Worm (Caenorhabditis elegans): ENCODE results near the gene sox-3.

sox-3 gene

DNA sequence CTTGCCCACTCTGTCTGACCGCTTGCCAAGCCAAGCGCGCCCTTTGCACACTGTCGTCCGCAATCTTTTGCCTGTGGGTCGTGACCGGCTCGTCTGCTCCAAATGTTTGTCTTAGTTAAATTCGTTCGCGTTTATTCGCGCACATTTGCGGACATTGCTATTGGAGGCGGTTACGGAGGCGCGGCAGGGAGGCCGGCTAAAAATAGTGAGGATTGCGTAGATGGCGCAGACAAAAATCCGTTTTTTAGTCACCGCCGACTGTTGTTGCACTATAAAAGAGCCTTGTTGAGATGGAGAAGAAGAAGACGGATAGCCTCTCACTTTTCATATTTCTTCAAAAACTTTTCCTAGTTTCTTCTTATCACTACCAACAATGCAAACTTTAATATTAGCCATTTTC, 8.7 kb upstream of the sox-3 start, which contains the start of gene F40E10.5:
Gene F40E10.5, plus strand, starts transcription at position 301 of the 400 bp plus-strand sequence.
- TF ChIP-seq unc-62 (GFP tag; optimal IDR thresholded peaks at IDR 0.05), result no peak

DNA sequence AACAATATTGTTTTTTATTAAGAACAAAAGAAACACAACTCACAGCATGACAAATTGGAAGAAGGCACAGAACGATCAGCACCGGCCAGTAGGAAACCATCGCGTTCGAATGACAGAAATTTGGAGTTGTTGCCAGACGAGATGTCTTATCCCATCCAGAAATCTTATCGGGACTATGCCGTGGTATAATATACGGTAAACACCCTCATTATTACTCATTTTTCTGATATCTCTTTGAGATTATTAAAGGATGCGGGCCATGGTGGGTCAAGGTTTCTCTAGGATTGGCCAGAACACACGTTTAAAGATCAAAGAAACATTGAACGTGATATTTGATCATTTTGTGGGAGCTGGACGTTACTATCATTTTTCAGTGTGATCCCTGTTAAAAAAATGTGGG, 7.1 kb upstream of the sox-3 start, which contains the start of gene hch-1:
Gene hch-1, minus strand, starts transcription at position 112 of the 400 bp plus-strand sequence.
- no peak for TF ChIP-seq unc-62 (GFP tag; optimal IDR thresholded peaks at IDR 0.05)

DNA sequence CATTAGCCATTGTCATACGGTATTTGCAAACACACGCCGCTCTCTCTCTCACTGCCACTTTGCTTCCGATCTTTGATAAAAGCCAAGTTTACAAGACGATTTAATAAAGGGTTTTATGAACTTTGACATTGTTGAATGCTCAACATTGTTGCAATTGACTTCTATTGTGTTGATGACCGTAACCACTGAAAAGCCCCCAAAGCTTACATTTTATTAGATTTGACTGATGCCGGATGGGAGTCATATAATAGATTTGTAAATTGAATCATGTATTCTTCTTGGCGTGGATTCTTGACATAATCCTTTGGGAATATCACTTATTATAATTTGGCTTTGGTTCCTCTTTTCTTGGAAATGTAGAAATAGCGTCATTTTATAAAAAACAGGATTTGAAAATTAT, 3.1 kb upstream of the sox-3 start:
- TF ChIP-seq unc-62 (GFP tag; optimal IDR thresholded peaks at IDR 0.05), result no peak

DNA sequence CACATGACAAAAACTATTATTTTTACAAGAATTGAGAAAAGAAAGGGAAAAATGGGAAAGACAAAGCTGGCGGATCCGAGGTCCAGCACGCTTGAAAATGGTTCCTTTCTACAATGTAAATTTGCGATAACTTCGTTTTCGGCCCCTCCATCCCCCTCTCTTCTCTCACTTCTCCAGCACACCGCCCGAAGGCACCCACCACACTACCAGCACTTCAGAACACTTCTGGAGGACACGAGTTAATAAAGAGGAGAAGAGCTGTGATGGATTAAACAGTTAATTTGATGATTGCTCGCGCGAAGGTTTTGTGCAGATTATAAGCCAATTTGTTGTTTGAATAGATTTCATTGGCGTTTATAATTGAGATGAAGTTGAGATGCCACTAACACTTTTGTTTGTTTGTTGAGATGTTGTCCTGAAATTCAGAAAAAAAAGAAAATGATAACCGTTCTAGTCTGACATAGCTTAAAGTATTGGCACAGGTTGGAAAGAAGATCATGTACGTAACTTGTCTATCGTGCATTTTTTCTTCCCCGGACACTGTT, 1.9 kb upstream of the sox-3 start:
- TF ChIP-seq unc-62 (GFP tag; optimal IDR thresholded peaks at IDR 0.05), result no peak

- TF ChIP-seq unc-62 (GFP tag; optimal IDR thresholded peaks at IDR 0.05), result no peak
Measured at ce11 chrX:14684406-14684927, 8.3 kb downstream of the sox-3 start, which contains the start of gene csq-1. TSS of gene csq-1 (plus strand) at chrX:14684877.

DNA sequence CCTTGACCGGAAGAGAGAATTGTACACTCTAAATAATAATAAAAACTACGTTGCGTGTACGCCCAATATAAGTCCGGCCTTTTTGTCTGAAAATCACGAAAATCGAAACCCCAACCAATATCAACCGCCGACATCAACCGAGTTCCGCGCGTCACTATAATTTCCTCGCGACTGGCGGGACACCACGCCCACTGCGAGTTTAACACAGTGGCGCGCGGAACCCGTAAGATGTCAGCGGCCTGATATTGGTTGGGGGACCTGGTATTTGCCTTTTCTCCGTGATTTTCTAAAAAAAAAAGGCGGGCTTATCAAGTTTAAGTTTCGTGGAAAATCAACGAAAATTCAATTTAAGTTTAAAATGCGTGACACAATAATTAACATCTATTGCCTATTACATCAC, 12.3 kb downstream of the sox-3 start:
- no peak for TF ChIP-seq unc-62 (GFP tag; optimal IDR thresholded peaks at IDR 0.05)

DNA sequence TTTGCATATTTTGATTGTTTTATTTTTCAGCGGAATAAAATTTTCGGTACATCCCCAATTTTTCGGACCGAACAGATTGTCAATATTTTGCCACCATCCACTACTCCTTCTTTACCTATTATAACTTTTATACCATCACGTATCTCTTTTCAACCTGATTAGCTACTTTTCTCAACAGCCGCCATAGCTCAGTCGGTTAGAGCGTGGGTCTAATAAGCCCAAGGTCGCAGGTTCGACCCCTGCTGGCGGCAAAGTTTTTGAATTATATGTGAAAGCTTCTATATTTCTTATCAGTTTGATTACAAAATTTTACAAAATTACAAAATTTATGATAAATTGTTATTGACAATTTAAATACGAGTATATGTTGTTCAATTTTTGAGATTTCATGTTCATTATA, 13.8 kb downstream of the sox-3 start:
- TF ChIP-seq unc-62 (GFP tag; optimal IDR thresholded peaks at IDR 0.05), result no peak

ce11 chrX:14674028-14674427, 18.8 kb downstream of the sox-3 start, which contains the start of gene slt-1:
TSS of gene slt-1 (plus strand) at chrX:14674328.
- no peak for TF ChIP-seq unc-62 (GFP tag; optimal IDR thresholded peaks at IDR 0.05)

ce11 chrX:14671300-14671699, 21.5 kb downstream of the sox-3 start:
- TF ChIP-seq unc-62 (GFP tag; optimal IDR thresholded peaks at IDR 0.05), result no peak

ce11 chrX:14664028-14664427, 28.8 kb downstream of the sox-3 start, which contains the start of gene C26G2.2:
TSS of gene C26G2.2 (plus strand) at chrX:14664328.
- no peak for TF ChIP-seq unc-62 (GFP tag; optimal IDR thresholded peaks at IDR 0.05)

- no peak for TF ChIP-seq unc-62 (GFP tag; optimal IDR thresholded peaks at IDR 0.05)
Measured at ce11 chrX:14662460-14662859, 30.3 kb downstream of the sox-3 start.

ce11 chrX:14661918-14662317, 30.9 kb downstream of the sox-3 start:
- no peak for TF ChIP-seq unc-62 (GFP tag; optimal IDR thresholded peaks at IDR 0.05)

- no peak for TF ChIP-seq unc-62 (GFP tag; optimal IDR thresholded peaks at IDR 0.05)
Measured at ce11 chrX:14659454-14659853, 33.4 kb downstream of the sox-3 start.

DNA sequence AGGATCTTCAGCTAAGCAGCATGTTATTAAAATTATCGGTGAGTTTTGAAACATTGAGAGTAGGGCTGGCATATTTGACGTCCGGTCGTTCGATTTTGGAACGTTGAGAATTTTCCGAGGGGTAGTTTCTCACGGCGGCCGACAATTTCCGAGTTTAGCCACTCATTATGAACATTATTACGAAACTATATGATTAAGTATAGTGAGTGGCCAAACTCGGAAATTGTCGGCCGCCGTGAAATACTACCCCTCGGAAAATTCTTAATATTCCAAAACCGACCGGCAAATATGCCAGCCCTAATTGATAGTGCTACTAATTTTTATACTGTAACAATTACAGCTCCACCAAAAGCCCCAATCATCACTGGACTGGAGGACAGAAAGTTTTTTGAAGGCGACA, 35.4 kb downstream of the sox-3 start:
- no peak for TF ChIP-seq unc-62 (GFP tag; optimal IDR thresholded peaks at IDR 0.05)

DNA sequence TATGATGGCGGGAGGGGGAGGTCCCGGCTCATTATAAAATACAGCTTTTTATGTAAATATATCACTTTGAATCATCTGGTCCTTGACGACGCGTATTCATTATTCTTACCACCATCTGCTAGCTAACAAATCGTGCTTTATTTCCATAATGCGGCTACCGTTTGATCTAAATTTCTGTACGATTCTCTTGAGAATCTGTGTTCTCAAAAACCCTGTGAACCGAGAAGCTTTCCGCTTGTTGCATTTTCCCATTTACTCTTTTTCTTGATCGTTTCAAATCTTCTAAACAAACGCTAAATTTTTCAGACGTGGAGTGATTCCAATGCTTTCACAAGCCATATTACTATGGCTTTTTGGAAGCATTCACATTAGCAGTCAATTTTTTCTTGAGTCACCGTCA, 38.1 kb downstream of the sox-3 start, which contains the start of gene syg-2:
Gene syg-2, plus strand, starts transcription at position 301 of the 400 bp plus-strand sequence.
- TF ChIP-seq unc-62 (GFP tag; optimal IDR thresholded peaks at IDR 0.05), result no peak

DNA sequence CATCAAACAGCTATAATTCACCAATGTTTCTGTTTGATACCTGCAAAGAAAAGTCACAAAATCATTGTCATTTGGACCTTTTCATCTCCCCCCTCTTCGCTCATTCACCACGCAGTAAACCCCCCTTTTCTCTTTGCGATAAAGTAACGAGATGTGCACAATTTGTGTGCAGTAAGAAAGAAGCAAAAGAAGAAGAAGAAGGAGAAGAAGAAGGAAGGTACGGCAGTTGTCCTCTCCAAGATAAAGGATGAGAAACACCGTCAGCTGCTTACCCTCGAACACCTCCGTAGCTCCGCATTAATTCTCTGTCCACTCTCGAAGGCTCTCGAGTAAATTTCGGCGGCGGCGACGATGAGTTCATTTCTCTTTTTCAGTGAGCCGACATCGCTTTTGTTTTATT, 39.3 kb downstream of the sox-3 start:
- TF ChIP-seq unc-62 (GFP tag; optimal IDR thresholded peaks at IDR 0.05), result no peak

DNA sequence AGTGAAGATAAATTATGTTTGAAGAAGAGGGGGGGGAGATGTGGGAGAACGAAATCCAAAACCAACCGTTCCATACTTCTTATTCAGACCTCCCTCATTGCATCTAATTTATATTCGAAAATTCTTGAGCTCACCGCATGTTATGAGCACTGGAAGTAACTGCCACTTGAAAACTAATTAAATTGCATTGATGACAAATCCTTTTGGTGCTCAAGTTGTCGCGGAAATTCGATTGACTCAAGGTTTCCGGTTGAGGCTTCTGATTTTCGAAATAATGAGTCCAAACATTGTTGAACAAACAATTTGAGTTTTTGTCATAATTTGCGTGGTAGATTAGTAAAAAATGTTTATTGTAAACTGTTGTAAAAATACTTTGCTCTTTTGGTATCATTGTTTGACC, 40.7 kb downstream of the sox-3 start:
- TF ChIP-seq unc-62 (GFP tag; optimal IDR thresholded peaks at IDR 0.05), result no peak

DNA sequence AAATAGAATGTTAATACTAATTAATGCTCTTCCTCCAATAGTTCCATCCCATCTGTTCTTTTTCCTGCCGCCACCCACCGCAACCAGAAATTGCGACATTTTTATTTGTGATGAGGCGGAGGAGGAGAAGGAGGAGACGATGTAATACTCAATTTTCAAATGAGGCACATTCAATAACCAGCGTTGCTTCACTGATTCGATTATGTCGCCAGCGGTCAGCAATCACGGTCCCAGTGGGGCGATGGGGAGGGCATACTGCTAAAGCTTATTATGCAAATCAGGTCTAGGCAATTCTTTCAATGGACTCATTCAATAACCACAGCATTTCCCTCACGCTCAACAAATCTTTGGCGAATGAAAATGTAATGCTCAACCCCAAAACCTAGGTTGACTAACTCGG, 43.6 kb downstream of the sox-3 start:
- no peak for TF ChIP-seq unc-62 (GFP tag; optimal IDR thresholded peaks at IDR 0.05)
